Worm (Caenorhabditis elegans) whole organism, L1 larva: ENCODE results near the gene T28A11.22.

ENCODE experiments used
- lir-3 ChIP-seq: sonication (generic microtip); optimal IDR thresholded peaks from 2 replicates; lab custom pipeline; 2016; ENCODE audit warnings: mild to moderate bottlenecking, missing genetic modification characterization, moderate library complexity, missing compliant biosample characterization; ENCODE audit not compliant: poor library complexity
- nhr-20 ChIP-seq: sonication (generic microtip); optimal IDR thresholded peaks from 2 replicates; lab custom pipeline; 2016; ENCODE audit warnings: mild to moderate bottlenecking, missing genetic modification characterization, missing compliant biosample characterization
- nhr-237 ChIP-seq: fragments of 150-350 bp; optimal IDR thresholded peaks from 2 replicates; lab custom pipeline; 2014; ENCODE audit warnings: missing biosample characterization, missing genetic modification characterization
- nhr-47 ChIP-seq: sonication (generic microtip); optimal IDR thresholded peaks from 2 replicates; lab custom pipeline; 2016; ENCODE audit warnings: mild to moderate bottlenecking, missing genetic modification characterization, moderate library complexity, missing compliant biosample characterization
- sptf-1 ChIP-seq: fragments of 150-350 bp; optimal IDR thresholded peaks from 2 replicates; lab custom pipeline; 2014; ENCODE audit warnings: missing biosample characterization, missing genetic modification characterization

ce11 chrV:3242984-3243383 is 14.4 kb upstream of the T28A11.22 start, which contains the start of gene gst-23:
- TF ChIP-seq nhr-20 (tag; lab: Kevin White, UChicago), result no peak
- TF ChIP-seq nhr-47 (tag; lab: Kevin White, UChicago), result no peak
- TF ChIP-seq nhr-237 (tag; lab: Kevin White, UChicago), result no peak
- no peak for TF ChIP-seq sptf-1
- TF ChIP-seq lir-3 (tag; lab: Kevin White, UChicago), result no peak
